Worm (Caenorhabditis elegans): ENCODE data around the gene srx-23.
"Not testable (repeated sequence)": the region's sequence is repeated elsewhere in the genome, so short reads cannot be mapped to it uniquely, and the experiment has no call there.

DNA sequence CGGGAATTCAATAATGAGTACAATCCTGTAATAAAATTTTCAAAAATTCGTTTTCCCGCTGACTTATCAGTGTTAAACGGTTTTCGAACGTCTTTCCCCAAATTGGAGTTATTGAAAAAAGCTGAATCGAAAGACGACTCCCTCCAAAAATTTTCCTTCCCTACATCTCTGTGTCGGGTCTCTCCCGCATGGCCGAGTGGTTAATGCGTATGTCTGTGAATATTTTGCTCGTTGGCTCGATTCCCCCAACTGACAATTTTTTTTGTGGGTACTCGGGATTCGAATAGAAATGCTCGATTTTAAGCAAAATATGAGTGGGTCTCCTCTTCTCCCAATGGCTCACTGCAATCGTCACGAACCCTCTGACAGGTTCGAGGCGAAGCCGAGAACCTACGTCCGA is 24.3 kb downstream of the srx-23 start:
- not testable (repeated sequence) for TF ChIP-seq hmg-4 (GFP tag; optimal IDR thresholded peaks at IDR 0.05); ama-1 (optimal IDR thresholded peaks at IDR 0.05); tra-4 (tag; optimal IDR thresholded peaks at IDR 0.05); ceh-36 (tag; optimal IDR thresholded peaks at IDR 0.05); hnd-1 (tag; optimal IDR thresholded peaks at IDR 0.05); hmbx-1 (tag; optimal IDR thresholded peaks at IDR 0.05)
- TF ChIP-seq tbx-11 (GFP tag; IDR thresholded peaks at IDR 0.05) = peak; percentile 27; the same call in 1 of the 2 replicates
